Worm (Caenorhabditis elegans) whole organism, L1 larva: ENCODE data around the gene sdf-9.

Experiments used
- C04F5.9 ChIP-seq: sonication (generic microtip); optimal IDR thresholded peaks from 2 replicates; lab custom pipeline; 2016; ENCODE audit warnings: missing genetic modification characterization, missing compliant biosample characterization
- C34B4.2 ChIP-seq: sonication (generic microtip); optimal IDR thresholded peaks from 2 replicates; lab custom pipeline; 2017; ENCODE audit warnings: mild to moderate bottlenecking, missing genetic modification characterization, missing compliant biosample characterization
- F16B12.6 ChIP-seq: fragments of 150-350 bp; optimal IDR thresholded peaks from 2 replicates; lab custom pipeline; 2014; ENCODE audit warnings: missing biosample characterization, missing genetic modification characterization
- aha-1 ChIP-seq: fragments of 150-350 bp; optimal IDR thresholded peaks from 2 replicates; lab custom pipeline; 2014; ENCODE audit warnings: missing biosample characterization, missing genetic modification characterization
- aly-2 ChIP-seq: fragments of 150-350 bp; optimal IDR thresholded peaks from 2 replicates; lab custom pipeline; 2014; ENCODE audit warnings: missing biosample characterization, missing genetic modification characterization
- ama-1 ChIP-seq: fragments of 150-350 bp; optimal IDR thresholded peaks from 2 replicates; lab custom pipeline; 2014
- blmp-1 ChIP-seq: fragments of 150-350 bp; optimal IDR thresholded peaks from 2 replicates; lab custom pipeline; 2014; ENCODE audit warnings: missing biosample characterization, missing genetic modification characterization
- ceh-63 ChIP-seq: fragments of 200-800 bp; sonication (Bioruptor generic); optimal IDR thresholded peaks from 2 replicates; lab custom pipeline; 2018; ENCODE audit warnings: mild to moderate bottlenecking, missing genetic modification characterization, missing compliant biosample characterization
- ceh-8 ChIP-seq: fragments of 200-800 bp; sonication (Bioruptor generic); optimal IDR thresholded peaks from 2 replicates; lab custom pipeline; 2018; ENCODE audit warnings: mild to moderate bottlenecking, missing genetic modification characterization, moderate library complexity, missing compliant biosample characterization
- ceh-88 ChIP-seq: fragments of 200-800 bp; sonication (Bioruptor generic); IDR thresholded peaks from 2 replicates; pipeline ENCODE4 v1.3.6; 2022; ENCODE audit warnings: missing genetic modification characterization, missing compliant biosample characterization
- ceh-90 ChIP-seq: sonication (generic microtip); optimal IDR thresholded peaks from 2 replicates; lab custom pipeline; 2016; ENCODE audit warnings: missing genetic modification characterization, missing compliant biosample characterization
- ces-1 ChIP-seq: fragments of 150-350 bp; optimal IDR thresholded peaks from 2 replicates; lab custom pipeline; 2014; ENCODE audit warnings: missing biosample characterization, missing genetic modification reagents, missing genetic modification characterization
- dpl-1 ChIP-seq, 3 experiments: fragments of 150-350 bp in 2 of 3; sonication (generic microtip) in 1 of 3; optimal IDR thresholded peaks; 2 replicates each; lab custom pipeline; 2014 to 2017; ENCODE audit warnings: missing biosample characterization in 3 of 3, missing genetic modification characterization in 3 of 3, missing genetic modification reagents in 3 of 3
- dsc-1 ChIP-seq: sonication (generic microtip); optimal IDR thresholded peaks from 2 replicates; lab custom pipeline; 2016; ENCODE audit warnings: mild to moderate bottlenecking, missing genetic modification characterization, missing compliant biosample characterization
- efl-1 ChIP-seq, 4 experiments: fragments of 150-350 bp; optimal IDR thresholded peaks in 3 of 4; peaks in 1 of 4; 1 replicate in 1 of 4; 2 replicates in 3 of 4; lab custom pipeline; 2014; ENCODE audit warnings: missing biosample characterization in 2 of 4, missing genetic modification characterization in 2 of 4, missing genetic modification reagents in 2 of 4
- efl-3 ChIP-seq: fragments of 200-800 bp; sonication (Bioruptor generic); optimal IDR thresholded peaks from 2 replicates; lab custom pipeline; 2018; ENCODE audit warnings: mild to moderate bottlenecking, missing genetic modification characterization, missing compliant biosample characterization
- egl-13 ChIP-seq: sonication (generic microtip); optimal IDR thresholded peaks from 2 replicates; lab custom pipeline; 2016; ENCODE audit warnings: missing genotype, missing genetic modification reagents, missing genetic modification characterization, missing compliant biosample characterization
- egl-27 ChIP-seq, 2 experiments: fragments of 150-350 bp in 1 of 2; sonication (generic microtip); optimal IDR thresholded peaks; 3 replicates each; lab custom pipeline; 2017 to 2018; ENCODE audit warnings: missing biosample characterization in 2 of 2, missing genetic modification characterization in 2 of 2, missing genetic modification reagents in 2 of 2
- elt-2 ChIP-seq: sonication (generic microtip); optimal IDR thresholded peaks from 2 replicates; lab custom pipeline; 2016; ENCODE audit warnings: missing genetic modification characterization, mild to moderate bottlenecking, inconsistent platforms, missing compliant biosample characterization, missing genetic modification reagents
- fkh-4 ChIP-seq: sonication (generic microtip); optimal IDR thresholded peaks from 2 replicates; lab custom pipeline; 2016; ENCODE audit warnings: missing compliant biosample characterization, missing genetic modification characterization, borderline replicate concordance
- fkh-8 ChIP-seq: sonication (generic microtip); optimal IDR thresholded peaks from 2 replicates; lab custom pipeline; 2016; ENCODE audit warnings: mild to moderate bottlenecking, missing genetic modification characterization, missing compliant biosample characterization
- fos-1 ChIP-seq: fragments of 150-350 bp; optimal IDR thresholded peaks from 2 replicates; lab custom pipeline; 2014; ENCODE audit warnings: missing biosample characterization, missing genetic modification characterization
- grh-1 ChIP-seq: fragments of 200-800 bp; sonication (Bioruptor generic); IDR thresholded peaks from 2 replicates; pipeline ENCODE4 v1.3.6; 2022; ENCODE audit warnings: missing genetic modification reagents, missing genetic modification characterization, missing compliant biosample characterization
- hlh-17 ChIP-seq: fragments of 200-800 bp; sonication (Bioruptor generic); optimal IDR thresholded peaks from 2 replicates; lab custom pipeline; 2018; ENCODE audit warnings: missing genetic modification characterization, mild to moderate bottlenecking, missing compliant biosample characterization, moderate library complexity, borderline replicate concordance
- hlh-4 ChIP-seq: sonication (generic microtip); optimal IDR thresholded peaks from 2 replicates; lab custom pipeline; 2016; ENCODE audit warnings: mild to moderate bottlenecking, missing genetic modification characterization, missing compliant biosample characterization
- hpl-2 ChIP-seq: fragments of 150-350 bp; optimal IDR thresholded peaks from 2 replicates; lab custom pipeline; 2014; ENCODE audit warnings: missing biosample characterization, missing genetic modification reagents, missing genetic modification characterization
- irx-1 ChIP-seq: sonication (generic microtip); optimal IDR thresholded peaks from 2 replicates; lab custom pipeline; 2016; ENCODE audit warnings: missing genetic modification characterization, missing compliant biosample characterization
- lin-15B ChIP-seq: fragments of 150-350 bp; sonication (generic microtip); optimal IDR thresholded peaks from 3 replicates; lab custom pipeline; 2014; ENCODE audit warnings: missing biosample characterization, missing genetic modification characterization
- lin-35 ChIP-seq, 2 experiments: fragments of 150-350 bp; optimal IDR thresholded peaks; 2 replicates each; lab custom pipeline; 2014; ENCODE audit warnings: missing biosample characterization in 2 of 2, missing genetic modification characterization in 2 of 2, missing genetic modification reagents in 2 of 2
- lin-39 ChIP-seq: fragments of 150-350 bp; optimal IDR thresholded peaks from 2 replicates; lab custom pipeline; 2014; ENCODE audit warnings: missing biosample characterization, missing genetic modification reagents, missing genetic modification characterization
- lsy-2 ChIP-seq, 2 experiments: fragments of 150-350 bp; optimal IDR thresholded peaks; 2 replicates each; lab custom pipeline; 2014; ENCODE audit warnings: missing biosample characterization in 2 of 2, missing genetic modification characterization in 2 of 2
- mab-9 ChIP-seq: fragments of 200-800 bp; sonication (Bioruptor generic); IDR thresholded peaks from 2 replicates; pipeline ENCODE4 v1.3.6; 2022; ENCODE audit warnings: missing genetic modification reagents, missing genetic modification characterization, missing compliant biosample characterization
- mdl-1 ChIP-seq, 2 experiments: fragments of 150-350 bp; optimal IDR thresholded peaks; 2 replicates each; lab custom pipeline; 2014 to 2017; ENCODE audit warnings: missing biosample characterization in 2 of 2, missing genetic modification characterization in 2 of 2, inconsistent platforms in 1 of 2
- nhr-11 ChIP-seq: fragments of 150-350 bp; optimal IDR thresholded peaks from 2 replicates; lab custom pipeline; 2014; ENCODE audit warnings: missing biosample characterization, missing genetic modification characterization
- nhr-12 ChIP-seq: sonication (generic microtip); optimal IDR thresholded peaks from 2 replicates; lab custom pipeline; 2017; ENCODE audit warnings: missing biosample characterization, missing genetic modification characterization
- nhr-20 ChIP-seq: sonication (generic microtip); optimal IDR thresholded peaks from 2 replicates; lab custom pipeline; 2016; ENCODE audit warnings: mild to moderate bottlenecking, missing genetic modification characterization, missing compliant biosample characterization
- nhr-28 ChIP-seq: fragments of 150-350 bp; optimal IDR thresholded peaks from 2 replicates; lab custom pipeline; 2014; ENCODE audit warnings: missing biosample characterization, missing genetic modification characterization
- nhr-47 ChIP-seq: sonication (generic microtip); optimal IDR thresholded peaks from 2 replicates; lab custom pipeline; 2016; ENCODE audit warnings: mild to moderate bottlenecking, missing genetic modification characterization, moderate library complexity, missing compliant biosample characterization
- nhr-71 ChIP-seq: sonication (generic microtip); optimal IDR thresholded peaks from 2 replicates; lab custom pipeline; 2016; ENCODE audit warnings: mild to moderate bottlenecking, missing genetic modification characterization, moderate library complexity, missing compliant biosample characterization
- nhr-77 ChIP-seq: fragments of 150-350 bp; optimal IDR thresholded peaks from 2 replicates; lab custom pipeline; 2014; ENCODE audit warnings: missing biosample characterization, missing genetic modification characterization
- nhr-84 ChIP-seq: sonication (generic microtip); optimal IDR thresholded peaks from 2 replicates; lab custom pipeline; 2017; ENCODE audit warnings: missing biosample characterization, missing genetic modification characterization
- nhr-85 ChIP-seq: sonication (generic microtip); peaks from one replicate; lab custom pipeline; 2016; ENCODE audit warnings: missing genetic modification characterization, inconsistent platforms, missing compliant biosample characterization
- pax-3 ChIP-seq: fragments of 200-800 bp; sonication (Bioruptor generic); optimal IDR thresholded peaks from 2 replicates; lab custom pipeline; 2018; ENCODE audit warnings: mild to moderate bottlenecking, missing genetic modification characterization, moderate library complexity, missing compliant biosample characterization
- rnt-1 ChIP-seq: sonication (generic microtip); optimal IDR thresholded peaks from 2 replicates; lab custom pipeline; 2016; ENCODE audit warnings: mild to moderate bottlenecking, missing genetic modification characterization, moderate library complexity, missing compliant biosample characterization
- skn-1 ChIP-seq: fragments of 150-350 bp; optimal IDR thresholded peaks from 2 replicates; lab custom pipeline; 2014; ENCODE audit warnings: missing biosample characterization, missing genetic modification characterization
- snu-23 ChIP-seq: sonication (generic microtip); optimal IDR thresholded peaks from 2 replicates; lab custom pipeline; 2016; ENCODE audit warnings: missing genetic modification characterization, missing compliant biosample characterization
- tbx-2 ChIP-seq: sonication (generic microtip); optimal IDR thresholded peaks from 2 replicates; lab custom pipeline; 2016; ENCODE audit warnings: missing genetic modification characterization, missing compliant biosample characterization
- tlp-1 ChIP-seq: fragments of 150-350 bp; optimal IDR thresholded peaks from 2 replicates; lab custom pipeline; 2014; ENCODE audit warnings: missing biosample characterization, missing genetic modification characterization
- unc-30 ChIP-seq: sonication (generic microtip); optimal IDR thresholded peaks from 2 replicates; lab custom pipeline; 2017; ENCODE audit warnings: missing biosample characterization, missing genetic modification characterization
- unc-98 ChIP-seq: fragments of 200-800 bp; sonication (Bioruptor generic); IDR thresholded peaks from 2 replicates; pipeline ENCODE4 v1.3.6; 2022; ENCODE audit warnings: missing genetic modification characterization, missing compliant biosample characterization
- ztf-11 ChIP-seq, 2 experiments: sonication (generic microtip); optimal IDR thresholded peaks; 2 replicates each; lab custom pipeline; 2016 to 2017; ENCODE audit warnings: missing genetic modification characterization in 2 of 2, missing biosample characterization in 1 of 2, missing compliant biosample characterization in 1 of 2
- ztf-4 ChIP-seq: fragments of 150-350 bp; optimal IDR thresholded peaks from 2 replicates; lab custom pipeline; 2014; ENCODE audit warnings: missing biosample characterization, missing genetic modification characterization

sdf-9 gene

DNA sequence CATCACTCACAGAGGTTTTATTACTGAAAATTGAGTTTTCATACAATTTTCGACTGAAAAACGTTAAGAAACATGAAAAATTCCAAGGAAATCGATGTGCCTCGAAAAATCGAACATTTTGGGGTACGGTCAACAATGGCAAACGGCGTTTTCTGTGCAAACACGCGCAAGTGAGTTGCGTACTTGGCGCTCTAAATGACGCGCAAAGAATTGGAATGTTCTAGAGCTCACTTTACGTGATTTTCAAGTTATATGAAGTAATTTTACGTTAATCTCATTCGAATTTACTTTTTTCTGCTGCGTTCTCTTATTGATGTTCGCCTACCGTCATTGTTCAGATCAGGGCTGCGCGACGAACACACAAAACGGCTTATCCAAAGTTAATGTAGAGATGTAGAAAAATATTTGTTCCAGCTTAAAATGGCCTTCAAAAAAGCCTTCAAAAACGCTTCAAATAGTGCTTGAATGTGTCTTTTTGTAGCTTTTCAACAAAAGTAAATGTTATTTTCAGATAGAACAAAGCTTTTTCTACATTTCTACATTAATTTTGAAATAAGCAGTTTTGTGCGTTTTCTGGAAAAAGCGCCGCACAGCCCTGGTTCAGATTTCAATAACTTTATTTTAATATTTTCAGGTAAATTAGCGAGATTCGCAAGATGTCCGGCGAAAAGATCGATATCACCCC is 47.6 kb downstream of the sdf-9 start, which contains the start of the genes F31D4.2 and fkb-6 (continued):
- TF ChIP-seq ceh-90 (tag; lab: Kevin White, UChicago) (peak; percentile 19), egl-13 (tag; lab: Kevin White, UChicago) (peak; percentile 49), nhr-85 (tag; lab: Kevin White, UChicago) (peak; percentile 85), aly-2 (tag; lab: Kevin White, UChicago) (no peak), nhr-11 (tag; lab: Kevin White, UChicago) (no peak), nhr-71 (tag; lab: Kevin White, UChicago) (peak; percentile 89), pax-3 (peak; percentile 66), fkh-8 (tag; lab: Kevin White, UChicago) (peak; percentile 86), efl-3 (no peak), fos-1 (tag; lab: Kevin White, UChicago) (peak; percentile 20), lin-39 (tag; lab: Kevin White, UChicago) (peak; percentile 7), snu-23 (GFP tag; lab: Kevin White, UChicago) (peak; percentile 94), tlp-1 (tag; lab: Kevin White, UChicago) (no peak), irx-1 (tag; lab: Kevin White, UChicago) (peak; percentile 75), C34B4.2 (tag; lab: Kevin White, UChicago) (no peak), hlh-17 (no peak), nhr-12 (tag; lab: Kevin White, UChicago) (no peak), unc-30 (tag; lab: Kevin White, UChicago) (no peak), skn-1 (tag; lab: Kevin White, UChicago) (no peak), ztf-4 (tag; lab: Kevin White, UChicago) (peak; percentile 51), ceh-88 (GFP tag; lab: Robert Waterston, UW) (no peak), nhr-84 (tag; lab: Kevin White, UChicago) (no peak), ceh-63 (no peak), aha-1 (tag; lab: Kevin White, UChicago) (peak; percentile 35), tbx-2 (peak; percentile 78), lin-35 (GFP tag; optimal IDR thresholded peaks at IDR 0.05; lab: Kevin White, UChicago) (peak; percentile 74 to 85), hlh-4 (no peak), mab-9 (GFP tag; lab: Robert Waterston, UW) (peak; percentile 57; the same call in 1 of the 2 replicates), C04F5.9 (tag; lab: Kevin White, UChicago) (no peak), dsc-1 (tag; lab: Kevin White, UChicago) (peak; percentile 77), egl-27 (tag; optimal IDR thresholded peaks at IDR 0.05; lab: Kevin White, UChicago) (no peak), ceh-8 (GFP tag; lab: Kevin White, UChicago) (peak; percentile 20), blmp-1 (tag; lab: Kevin White, UChicago) (no peak), ama-1 (lab: Kevin White, UChicago) (no peak), mdl-1 (tag; optimal IDR thresholded peaks at IDR 0.05; lab: Kevin White, UChicago) (peak in 1 of 2 experiments; percentile 66), ztf-11 (tag; optimal IDR thresholded peaks at IDR 0.05; lab: Kevin White, UChicago) (peak in 1 of 2 experiments; percentile 35), nhr-28 (tag; lab: Kevin White, UChicago) (no peak), nhr-20 (tag; lab: Kevin White, UChicago) (peak; percentile 85), F16B12.6 (tag; lab: Kevin White, UChicago) (peak; percentile 98), lsy-2 (tag; optimal IDR thresholded peaks at IDR 0.05; lab: Kevin White, UChicago) (peak; percentile 96 to 99), fkh-4 (no peak), efl-1 (optimal IDR thresholded peaks at IDR 0.05; lab: Kevin White, UChicago) (peak; percentile 68 to 70), efl-1 (GFP tag; optimal IDR thresholded peaks at IDR 0.05 in 1 of 2; lab: Kevin White, UChicago) (peak; percentile 70 to 95), unc-98 (GFP tag; lab: Robert Waterston, UW) (no peak), ces-1 (GFP tag; lab: Kevin White, UChicago) (no peak), lin-15B (peak; percentile 25), hpl-2 (no peak), nhr-77 (peak; percentile 75), nhr-47 (tag; lab: Kevin White, UChicago) (peak; percentile 88), elt-2 (tag; lab: Kevin White, UChicago) (peak; percentile 8), grh-1 (GFP tag; lab: Robert Waterston, UW) (peak; percentile 38; the same call in 1 of the 2 replicates), dpl-1 (GFP tag; optimal IDR thresholded peaks at IDR 0.05; lab: Kevin White, UChicago) (peak; percentile 50 to 71 (median 70)), rnt-1 (tag; lab: Kevin White, UChicago) (peak; percentile 74)
